Fruit fly (Drosophila melanogaster) whole organism, larva: ENCODE measurements around the gene Svil.

Experiments used
- noc ChIP-seq: fragments of 200-800 bp; sonication (Bioruptor generic); optimal IDR thresholded peaks from 3 replicates; lab custom pipeline; 2019; ENCODE audit warnings: missing biosample characterization, mild to moderate bottlenecking, missing genetic modification characterization, moderate library complexity

Svil gene

dm6 chr3L:2488634-2489033 is 111.2 kb downstream of the Svil start, which contains the start of gene CG1146:
Gene CG1146, plus strand, starts transcription at chr3L:2488804.
- no peak for TF ChIP-seq noc

dm6 chr3L:2489438-2489837 is 112.0 kb downstream of the Svil start:
- no peak for TF ChIP-seq noc

dm6 chr3L:2489855-2490254 is 112.4 kb downstream of the Svil start:
- no peak for TF ChIP-seq noc

- no peak for TF ChIP-seq noc
Measured at dm6 chr3L:2490752-2491151, 113.3 kb downstream of the Svil start.

- TF ChIP-seq noc, result no peak
Measured at dm6 chr3L:2493517-2494182, 116.2 kb downstream of the Svil start.

dm6 chr3L:2494183-2494541 is 116.7 kb downstream of the Svil start:
- TF ChIP-seq noc, result peak; percentile 98

- no peak for TF ChIP-seq noc
Measured at dm6 chr3L:2499077-2499476, 121.6 kb downstream of the Svil start.

- TF ChIP-seq noc, result peak; percentile 84
Measured at dm6 chr3L:2501764-2502163, 124.3 kb downstream of the Svil start.

dm6 chr3L:2503465-2503864 is 126.0 kb downstream of the Svil start, which contains the start of gene CG16758:
Gene CG16758, minus strand, starts transcription at chr3L:2503606.
- TF ChIP-seq noc, result no peak

- no peak for TF ChIP-seq noc
Measured at dm6 chr3L:2504031-2504615, 126.7 kb downstream of the Svil start.

dm6 chr3L:2504796-2505195 is 127.3 kb downstream of the Svil start:
- no peak for TF ChIP-seq noc

dm6 chr3L:2515197-2515596 is 137.7 kb downstream of the Svil start:
- TF ChIP-seq noc, result no peak

- TF ChIP-seq noc, result no peak
Measured at dm6 chr3L:2526873-2527272, 149.4 kb downstream of the Svil start, which contains the start of gene CG32295. Gene CG32295, minus strand, starts transcription at chr3L:2526973.

dm6 chr3L:2530090-2530489 is 152.6 kb downstream of the Svil start:
- TF ChIP-seq noc, result peak; percentile 18

dm6 chr3L:2530635-2531034 is 153.2 kb downstream of the Svil start:
- no peak for TF ChIP-seq noc

dm6 chr3L:2531386-2532176 is 154.1 kb downstream of the Svil start:
- peak; percentile 45 for TF ChIP-seq noc

dm6 chr3L:2532377-2532776 is 154.9 kb downstream of the Svil start:
- no peak for TF ChIP-seq noc
